Worm (Caenorhabditis elegans): Measurements from ENCODE around the gene nhr-38.
"Not testable (repeated sequence)": the region's sequence is repeated elsewhere in the genome, so short reads cannot be mapped to it uniquely, and the experiment has no call there.

nhr-38 gene

ce11 chrIV:9728376-9728775 is 18.4 kb downstream of the nhr-38 start, which contains the start of gene nhr-100:
Gene nhr-100 (plus strand): TSS chrIV:9728676.
- TF ChIP-seq unc-62 (GFP tag; optimal IDR thresholded peaks at IDR 0.05) = no peak

ce11 chrIV:9733904-9734303 is 23.9 kb downstream of the nhr-38 start:
- TF ChIP-seq unc-62 (GFP tag; optimal IDR thresholded peaks at IDR 0.05) = no peak

ce11 chrIV:9734861-9735260 is 24.9 kb downstream of the nhr-38 start:
- TF ChIP-seq unc-62 (GFP tag; optimal IDR thresholded peaks at IDR 0.05) = no peak

- TF ChIP-seq unc-62 (GFP tag; optimal IDR thresholded peaks at IDR 0.05) = no peak
Observed at ce11 chrIV:9735750-9736149, 25.8 kb downstream of the nhr-38 start.

- no peak for TF ChIP-seq unc-62 (GFP tag; optimal IDR thresholded peaks at IDR 0.05)
Observed at ce11 chrIV:9737204-9737790, 27.3 kb downstream of the nhr-38 start, which contains the start of gene cka-1. Gene cka-1 (minus strand): TSS chrIV:9737621.

ce11 chrIV:9738194-9738593 is 28.2 kb downstream of the nhr-38 start, which contains the start of gene C28D4.10:
Gene C28D4.10 (plus strand): TSS chrIV:9738494.
- TF ChIP-seq unc-62 (GFP tag; optimal IDR thresholded peaks at IDR 0.05) = no peak

ce11 chrIV:9739001-9739400 is 29.0 kb downstream of the nhr-38 start:
- no peak for TF ChIP-seq unc-62 (GFP tag; optimal IDR thresholded peaks at IDR 0.05)

ce11 chrIV:9740851-9741549 is 31.0 kb downstream of the nhr-38 start, which contains the start of gene gln-6:
Gene gln-6 (minus strand): TSS chrIV:9740901.
- TF ChIP-seq unc-62 (GFP tag; optimal IDR thresholded peaks at IDR 0.05) = not testable (repeated sequence)

ce11 chrIV:9742883-9743282 is 32.9 kb downstream of the nhr-38 start, which contains the start of gene C28D4.7:
Gene C28D4.7 (minus strand): TSS chrIV:9743147.
- TF ChIP-seq unc-62 (GFP tag; optimal IDR thresholded peaks at IDR 0.05) = no peak

ce11 chrIV:9744905-9745304 is 34.9 kb downstream of the nhr-38 start, which contains the start of gene C28D4.4:
Gene C28D4.4 (minus strand): TSS chrIV:9745005.
- TF ChIP-seq unc-62 (GFP tag; optimal IDR thresholded peaks at IDR 0.05) = no peak

ce11 chrIV:9746762-9747161 is 36.8 kb downstream of the nhr-38 start, which contains the start of gene C28D4.5:
Gene C28D4.5 (minus strand): TSS chrIV:9746862.
- no peak for TF ChIP-seq unc-62 (GFP tag; optimal IDR thresholded peaks at IDR 0.05)

ce11 chrIV:9748342-9748741 is 38.4 kb downstream of the nhr-38 start, which contains the start of gene C28D4.8:
Gene C28D4.8 (minus strand): TSS chrIV:9748442.
- TF ChIP-seq unc-62 (GFP tag; optimal IDR thresholded peaks at IDR 0.05) = no peak

ce11 chrIV:9755713-9756112 is 45.7 kb downstream of the nhr-38 start:
- no peak for TF ChIP-seq unc-62 (GFP tag; optimal IDR thresholded peaks at IDR 0.05)

ce11 chrIV:9756647-9757424 is 46.8 kb downstream of the nhr-38 start:
- no peak for TF ChIP-seq unc-62 (GFP tag; optimal IDR thresholded peaks at IDR 0.05)

ce11 chrIV:9757425-9757740 is 47.4 kb downstream of the nhr-38 start, which contains the start of gene nhr-97:
Gene nhr-97 (plus strand): TSS chrIV:9757641.
- no peak for TF ChIP-seq unc-62 (GFP tag; optimal IDR thresholded peaks at IDR 0.05)

- TF ChIP-seq unc-62 (GFP tag; optimal IDR thresholded peaks at IDR 0.05) = no peak
Observed at ce11 chrIV:9761751-9762150, 51.8 kb downstream of the nhr-38 start.

Measured in whole organism, dauer.